Fruit fly (Drosophila melanogaster) whole organism, prepupa: ENCODE data around the gene Npc2b.

Experiments used
- Blimp-1 ChIP-seq: fragments of 200-800 bp; sonication (Bioruptor generic); optimal IDR thresholded peaks from 3 replicates; lab custom pipeline; 2017; ENCODE audit warnings: missing biosample characterization, missing genetic modification characterization, mild to moderate bottlenecking, moderate library complexity, missing genetic modification reagents
- CG15336 ChIP-seq: fragments of 200-800 bp; sonication (Bioruptor generic); IDR thresholded peaks from 2 replicates; pipeline ENCODE4 v1.3.6; 2022; ENCODE audit warnings: missing biosample characterization, missing genetic modification characterization
- CG1621 ChIP-seq: fragments of 200-800 bp; sonication (Bioruptor generic); optimal IDR thresholded peaks from 3 replicates; lab custom pipeline; 2018; ENCODE audit warnings: missing biosample characterization, mild to moderate bottlenecking, missing genetic modification characterization
- CG3032 ChIP-seq: fragments of 200-800 bp; optimal IDR thresholded peaks from 2 replicates; lab custom pipeline; 2019; ENCODE audit warnings: missing biosample characterization, mild to moderate bottlenecking, missing genetic modification characterization, moderate library complexity
- CG32006 ChIP-seq: fragments of 200-800 bp; sonication (Bioruptor generic); optimal IDR thresholded peaks from 3 replicates; lab custom pipeline; 2017; ENCODE audit warnings: missing biosample characterization, mild to moderate bottlenecking, missing genetic modification characterization
- CG34406 ChIP-seq: fragments of 200-800 bp; sonication (Bioruptor generic); optimal IDR thresholded peaks from 3 replicates; lab custom pipeline; 2016; ENCODE audit warnings: missing biosample characterization, missing genetic modification characterization
- CG3919 ChIP-seq: fragments of 200-800 bp; sonication (Bioruptor generic); optimal IDR thresholded peaks from 3 replicates; lab custom pipeline; 2016; ENCODE audit warnings: missing biosample characterization, missing genetic modification characterization
- CG6163 ChIP-seq: fragments of 200-800 bp; sonication (Bioruptor generic); IDR thresholded peaks from 3 replicates; pipeline ENCODE4 v1.3.6; 2022; ENCODE audit warnings: missing biosample characterization, missing genetic modification characterization
- CG6792 ChIP-seq: fragments of 200-800 bp; sonication (Bioruptor generic); optimal IDR thresholded peaks from 3 replicates; lab custom pipeline; 2016; ENCODE audit warnings: missing biosample characterization, missing genetic modification characterization
- CG6808 ChIP-seq: fragments of 200-800 bp; sonication (Bioruptor generic); optimal IDR thresholded peaks from 3 replicates; lab custom pipeline; 2017; ENCODE audit warnings: missing biosample characterization, missing genetic modification characterization, mild to moderate bottlenecking, moderate library complexity, missing genetic modification reagents
- CG8319 ChIP-seq: fragments of 200-800 bp; sonication (Bioruptor generic); optimal IDR thresholded peaks from 3 replicates; lab custom pipeline; 2016; ENCODE audit warnings: missing biosample characterization, missing genetic modification characterization
- CG8632 ChIP-seq: fragments of 200-800 bp; sonication (Bioruptor generic); optimal IDR thresholded peaks from 3 replicates; lab custom pipeline; 2016; ENCODE audit warnings: missing biosample characterization, missing genetic modification characterization
- Eip75B ChIP-seq: fragments of 200-800 bp; sonication (Bioruptor generic); optimal IDR thresholded peaks from 3 replicates; lab custom pipeline; 2016; ENCODE audit warnings: missing biosample characterization, missing genetic modification characterization
- Eip78C ChIP-seq: fragments of 200-800 bp; sonication (Bioruptor generic); peaks from one replicate; lab custom pipeline; 2016; ENCODE audit warnings: missing biosample characterization, missing genetic modification characterization
- Eip93F ChIP-seq: fragments of 200-800 bp; sonication (Bioruptor generic); optimal IDR thresholded peaks from 2 replicates; lab custom pipeline; 2016; ENCODE audit warnings: missing biosample characterization, mild to moderate bottlenecking, missing genetic modification characterization
- Ets21C ChIP-seq: fragments of 200-800 bp; sonication (Bioruptor generic); optimal IDR thresholded peaks from 3 replicates; lab custom pipeline; 2016; ENCODE audit warnings: missing biosample characterization, missing genetic modification characterization
- Ets96B ChIP-seq: fragments of 200-800 bp; optimal IDR thresholded peaks from 2 replicates; lab custom pipeline; 2019; ENCODE audit warnings: missing biosample characterization, mild to moderate bottlenecking, missing genetic modification characterization, moderate library complexity
- Hr38 ChIP-seq: sonication (Bioruptor generic); optimal IDR thresholded peaks from 2 replicates; lab custom pipeline; 2016; ENCODE audit warnings: missing biosample characterization, missing genetic modification characterization
- Lpt ChIP-seq: fragments of 200-800 bp; sonication (Bioruptor generic); optimal IDR thresholded peaks from 3 replicates; lab custom pipeline; 2016; ENCODE audit warnings: missing biosample characterization, missing genetic modification characterization
- Met ChIP-seq: fragments of 200-800 bp; sonication (Bioruptor generic); optimal IDR thresholded peaks from 3 replicates; lab custom pipeline; 2016; ENCODE audit warnings: missing biosample characterization, missing genetic modification characterization
- OdsH ChIP-seq: fragments of 200-800 bp; sonication (Bioruptor generic); optimal IDR thresholded peaks from 3 replicates; lab custom pipeline; 2016; ENCODE audit warnings: missing biosample characterization, missing genetic modification characterization
- Sox102F ChIP-seq: fragments of 200-800 bp; sonication (Bioruptor generic); optimal IDR thresholded peaks from 2 replicates; lab custom pipeline; 2016; ENCODE audit warnings: missing biosample characterization, mild to moderate bottlenecking, missing genetic modification characterization
- Sox14 ChIP-seq: fragments of 200-800 bp; sonication (Bioruptor generic); optimal IDR thresholded peaks from 3 replicates; lab custom pipeline; 2016; ENCODE audit warnings: missing biosample characterization, missing genetic modification characterization
- Sox15 ChIP-seq: fragments of 200-800 bp; sonication (Bioruptor generic); optimal IDR thresholded peaks from 3 replicates; lab custom pipeline; 2016; ENCODE audit warnings: missing biosample characterization, missing genetic modification characterization
- eg ChIP-seq: fragments of 200-800 bp; sonication (Bioruptor generic); IDR thresholded peaks from 3 replicates; pipeline ENCODE4 v1.3.6; 2022; ENCODE audit warnings: missing biosample characterization, missing genetic modification characterization
- fd59A ChIP-seq: fragments of 200-800 bp; sonication (Bioruptor generic); optimal IDR thresholded peaks from 2 replicates; lab custom pipeline; 2017; ENCODE audit warnings: missing biosample characterization, mild to moderate bottlenecking, missing genetic modification characterization, missing genetic modification reagents
- fkh ChIP-seq: fragments of 200-800 bp; sonication (Bioruptor generic); optimal IDR thresholded peaks from 3 replicates; lab custom pipeline; 2017; ENCODE audit warnings: missing biosample characterization, mild to moderate bottlenecking, missing genetic modification characterization, moderate library complexity
- lz ChIP-seq: fragments of 200-800 bp; sonication (Bioruptor generic); optimal IDR thresholded peaks from 3 replicates; lab custom pipeline; 2016; ENCODE audit warnings: missing biosample characterization, missing genetic modification characterization
- salr ChIP-seq, 2 experiments: fragments of 200-800 bp; sonication (Bioruptor generic); optimal IDR thresholded peaks; 3 replicates each; lab custom pipeline; 2016 to 2018; ENCODE audit warnings: missing biosample characterization in 2 of 2, missing genetic modification characterization in 2 of 2, mild to moderate bottlenecking in 1 of 2
- spab ChIP-seq: fragments of 200-800 bp; sonication (Bioruptor generic); optimal IDR thresholded peaks from 2 replicates; lab custom pipeline; 2017; ENCODE audit warnings: missing biosample characterization, mild to moderate bottlenecking, missing genetic modification characterization, missing genetic modification reagents
- ss ChIP-seq, 2 experiments: fragments of 200-800 bp; sonication (Bioruptor generic); optimal IDR thresholded peaks; 2 replicates in 1 of 2; 3 replicates in 1 of 2; lab custom pipeline; 2017 to 2018; ENCODE audit warnings: mild to moderate bottlenecking in 2 of 2, missing biosample characterization in 2 of 2, missing genetic modification characterization in 2 of 2, moderate library complexity in 1 of 2
- svp ChIP-seq: fragments of 200-800 bp; sonication (Bioruptor generic); peaks from one replicate; lab custom pipeline; 2016; ENCODE audit warnings: missing biosample characterization, missing genetic modification characterization
- topi ChIP-seq: fragments of 200-800 bp; sonication (Bioruptor generic); optimal IDR thresholded peaks from 3 replicates; lab custom pipeline; 2016; ENCODE audit warnings: missing biosample characterization, missing genetic modification characterization
- vri ChIP-seq: fragments of 200-800 bp; sonication (Bioruptor generic); optimal IDR thresholded peaks from 3 replicates; lab custom pipeline; 2016; ENCODE audit warnings: missing biosample characterization, mild to moderate bottlenecking, missing genetic modification characterization

Npc2b gene

DNA sequence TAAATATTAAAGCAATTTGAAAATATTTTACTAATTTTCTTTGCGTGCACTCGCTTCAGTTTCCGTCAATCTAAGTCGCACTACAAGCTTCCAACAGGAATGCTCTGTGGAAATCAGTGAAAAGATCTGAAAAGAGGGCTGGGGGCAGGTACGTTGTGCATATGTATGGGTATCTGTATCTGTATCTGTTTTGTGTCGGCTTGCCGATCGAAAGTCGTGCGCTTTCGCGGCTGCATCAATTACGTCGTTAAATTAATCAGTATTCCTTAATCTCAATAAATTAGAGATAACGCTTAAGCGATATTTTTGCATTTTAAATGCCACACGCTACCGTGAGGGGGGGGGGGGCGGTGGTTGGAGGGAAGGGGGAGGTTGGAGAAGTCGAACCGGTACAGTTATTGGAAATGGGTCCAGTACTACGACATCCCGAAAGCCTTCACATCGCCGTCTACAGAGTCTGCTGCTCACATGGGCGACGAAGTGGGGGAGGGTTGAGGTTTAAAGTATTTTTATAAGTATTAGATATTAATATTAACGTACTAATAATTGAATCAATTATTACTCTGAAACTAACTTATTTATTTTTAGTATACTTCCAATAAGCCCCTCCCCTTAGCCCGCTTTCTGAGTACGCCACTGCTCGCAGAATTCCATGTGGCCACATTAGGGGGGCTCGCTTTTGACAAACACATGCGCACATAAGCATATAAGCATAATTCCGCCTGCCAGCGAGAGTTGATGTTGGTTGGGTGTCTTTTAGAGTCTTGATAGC, 36.1 kb upstream of the Npc2b start (continued):
- TF ChIP-seq ss (GFP tag; optimal IDR thresholded peaks at IDR 0.05; lab: Kevin White, UChicago) (peak; percentile 88 to 90), Met (peak; percentile 85), lz (peak; percentile 82), OdsH (GFP tag; lab: Kevin White, UChicago) (peak; percentile 95), CG32006 (GFP tag; lab: Kevin White, UChicago) (peak; percentile 97), CG6163 (GFP tag; lab: Robert Waterston, UW) (peak; percentile 98), eg (GFP tag; lab: Robert Waterston, UW) (peak; percentile 97), CG1621 (tag; lab: Kevin White, UChicago) (peak; percentile 90), Ets96B (tag; lab: Kevin White, UChicago) (peak; percentile 95), Sox102F (GFP tag; lab: Kevin White, UChicago) (peak; percentile 84), Blimp-1 (GFP tag; lab: Kevin White, UChicago) (peak; percentile 78), spab (GFP tag; lab: Kevin White, UChicago) (peak; percentile 91), Lpt (GFP tag; lab: Kevin White, UChicago) (peak; percentile 91), Ets21C (GFP tag; lab: Kevin White, UChicago) (peak; percentile 70), Eip93F (peak; percentile 87), Sox14 (GFP tag; lab: Kevin White, UChicago) (peak; percentile 80), CG34406 (GFP tag; lab: Kevin White, UChicago) (peak; percentile 93), topi (GFP tag; lab: Kevin White, UChicago) (peak; percentile 86), Hr38 (GFP tag; lab: Kevin White, UChicago) (no peak), Sox15 (GFP tag; lab: Kevin White, UChicago) (peak; percentile 85), CG6792 (GFP tag; lab: Kevin White, UChicago) (peak; percentile 92), CG8319 (GFP tag; lab: Kevin White, UChicago) (peak; percentile 90), CG8632 (GFP tag; lab: Kevin White, UChicago) (peak; percentile 94)

DNA sequence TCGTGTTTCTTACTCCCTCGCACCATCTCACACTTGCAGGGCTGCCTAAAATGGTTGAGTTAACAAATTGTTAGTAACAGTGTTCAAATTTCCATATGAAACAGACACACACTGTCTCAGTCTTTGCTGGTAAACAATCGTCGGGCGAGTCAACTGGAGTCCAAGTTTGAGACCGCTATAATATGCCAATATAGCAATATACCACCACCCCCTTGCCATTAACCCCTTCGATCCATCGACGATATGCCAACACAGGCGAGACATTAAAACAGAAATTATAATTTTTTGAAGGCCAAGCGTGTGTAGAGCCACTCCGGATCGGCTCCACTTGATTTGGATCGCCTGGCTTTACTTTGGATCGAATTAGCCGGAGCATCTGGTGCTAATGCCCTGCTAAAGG, 35.2 kb upstream of the Npc2b start:
- TF ChIP-seq fd59A (GFP tag; lab: Kevin White, UChicago) (no peak), eg (GFP tag; lab: Robert Waterston, UW) (no peak), CG3032 (tag; lab: Kevin White, UChicago) (no peak), Eip75B (no peak), CG6808 (GFP tag; lab: Kevin White, UChicago) (no peak), CG3919 (GFP tag; lab: Kevin White, UChicago) (no peak), Eip78C (GFP tag; lab: Kevin White, UChicago) (no peak), fkh (GFP tag; lab: Kevin White, UChicago) (peak; percentile 73)

DNA sequence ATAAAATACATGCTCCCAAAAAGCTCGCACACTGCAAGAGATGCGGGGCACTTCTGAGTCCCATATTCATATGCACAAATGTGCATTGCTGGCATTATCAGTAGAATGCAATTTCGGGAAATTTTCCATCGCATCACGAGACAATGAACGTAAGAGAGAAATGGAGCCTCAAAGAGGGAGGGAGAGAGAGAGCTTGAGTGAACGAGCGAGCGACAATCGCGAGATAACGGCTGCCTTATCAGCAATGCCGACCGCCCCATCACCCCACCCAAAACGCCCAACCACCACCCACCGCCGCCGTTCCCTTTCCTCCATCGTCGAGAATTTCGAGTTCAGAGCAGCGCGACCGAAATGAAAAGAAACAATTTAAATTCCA, 33.4 kb upstream of the Npc2b start:
- TF ChIP-seq CG15336: peak; percentile 30; the same call in 1 of the 2 replicates
- no peak for TF ChIP-seq salr (GFP tag; optimal IDR thresholded peaks at IDR 0.05; lab: Kevin White, UChicago)
- no peak for TF ChIP-seq CG8319 (GFP tag; lab: Kevin White, UChicago)
- 0 out of 3 replicates have a peak, but pooled peaks have one; percentile 17 for TF ChIP-seq eg (GFP tag; lab: Robert Waterston, UW)
- TF ChIP-seq svp (GFP tag; lab: Kevin White, UChicago): peak; percentile 95
- TF ChIP-seq CG3032 (tag; lab: Kevin White, UChicago): no peak
- peak; percentile 40 for TF ChIP-seq vri (GFP tag; lab: Kevin White, UChicago)
- no peak for TF ChIP-seq Sox15 (GFP tag; lab: Kevin White, UChicago)
- TF ChIP-seq CG6163 (GFP tag; lab: Robert Waterston, UW): 0 out of 3 replicates have a peak, but pooled peaks have one; percentile 43
- TF ChIP-seq, all 60 proteins: peak for 5
